Worm (Caenorhabditis elegans) whole organism, L4/young adult: ENCODE results near the gene ZK757.10.

Source experiments
- W03F9.2 ChIP-seq: fragments of 150-350 bp; optimal IDR thresholded peaks from 2 replicates; lab custom pipeline; 2014; ENCODE audit warnings: missing biosample characterization, missing genetic modification characterization
- dao-5 ChIP-seq: sonication (generic microtip); optimal IDR thresholded peaks from 2 replicates; lab custom pipeline; 2016; ENCODE audit warnings: missing genotype, missing genetic modification characterization, moderate library complexity, missing compliant biosample characterization
- him-1 ChIP-seq: sonication (generic microtip); optimal IDR thresholded peaks from 2 replicates; lab custom pipeline; 2016; ENCODE audit warnings: missing genotype, missing genetic modification reagents, missing genetic modification characterization, missing compliant biosample characterization

DNA sequence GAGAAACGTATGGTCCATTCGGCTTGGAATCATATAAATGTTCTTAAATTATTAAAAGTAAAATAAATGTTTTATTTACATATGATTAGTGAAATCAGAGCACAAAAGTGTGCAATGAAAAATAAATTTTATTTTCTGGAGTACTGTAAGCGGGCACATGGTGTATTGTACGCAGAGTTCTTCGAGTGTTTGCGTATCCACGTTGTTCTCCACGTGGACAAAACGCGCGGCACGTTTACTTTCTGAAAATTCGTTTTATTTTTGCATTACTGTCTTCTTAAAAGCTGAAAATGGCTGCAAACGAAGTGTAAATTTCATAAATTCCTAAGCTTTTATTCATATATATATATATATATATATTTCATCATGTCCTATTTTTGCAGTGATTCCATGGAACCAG is 44.5 kb upstream of the ZK757.10 start:
- TF ChIP-seq dao-5 (no peak), W03F9.2 (tag; lab: Kevin White, UChicago) (no peak), him-1 (tag; lab: Kevin White, UChicago) (no peak)
